Fruit fly (Drosophila melanogaster): ENCODE data around the gene Qtzl.

The Qtzl gene

DNA sequence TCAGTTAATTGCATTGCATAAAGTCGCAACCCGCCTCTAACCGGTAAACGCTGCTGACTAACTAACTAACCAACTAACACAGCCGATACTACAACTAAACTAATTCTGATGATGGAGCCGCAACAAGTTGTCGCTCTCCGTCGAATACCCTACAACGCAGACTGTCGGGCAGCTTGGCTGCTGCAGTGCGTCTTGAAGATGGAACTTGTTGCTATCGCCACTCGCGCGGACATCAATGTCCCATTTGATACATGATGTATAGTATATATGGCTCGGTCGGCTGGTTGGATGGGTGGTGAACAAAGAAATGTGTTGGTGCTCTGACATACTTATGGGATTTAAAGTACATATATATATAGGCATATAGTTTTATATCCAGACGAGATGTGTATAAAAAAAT lies 30.0 kb downstream of the Qtzl start (continued):
- TF ChIP-seq lola (GFP tag; optimal IDR thresholded peaks at IDR 0.05) (no peak), CG31224 (GFP tag; IDR thresholded peaks at IDR 0.05) (0 out of 2 replicates have a peak, but pooled peaks have one; percentile 10), CG7839 (tag; optimal IDR thresholded peaks at IDR 0.05) (peak; percentile 20), CG11504 (tag; optimal IDR thresholded peaks at IDR 0.05) (peak; percentile 54), lilli (GFP tag; optimal IDR thresholded peaks at IDR 0.05) (no peak), mirr (GFP tag; optimal IDR thresholded peaks at IDR 0.05) (peak; percentile 10), sna (GFP tag; IDR thresholded peaks at IDR 0.05; ENCODE audit: partially characterized antibody) (no peak), dati (GFP tag; IDR thresholded peaks at IDR 0.05) (no peak), zen2 (GFP tag; IDR thresholded peaks at IDR 0.05; ENCODE audit: partially characterized antibody) (no peak), en (GFP tag; optimal IDR thresholded peaks at IDR 0.05) (no peak), grau (tag; optimal IDR thresholded peaks at IDR 0.05) (peak; percentile 22), CG9932 (GFP tag; IDR thresholded peaks at IDR 0.05) (peak; percentile 33; the same call in 1 of the 2 replicates), prd (optimal IDR thresholded peaks at IDR 0.05) (no peak), prd (GFP tag; IDR thresholded peaks at IDR 0.05) (no peak; the same call in 2 of the 3 replicates), Side (GFP tag; optimal IDR thresholded peaks at IDR 0.05) (no peak)

DNA sequence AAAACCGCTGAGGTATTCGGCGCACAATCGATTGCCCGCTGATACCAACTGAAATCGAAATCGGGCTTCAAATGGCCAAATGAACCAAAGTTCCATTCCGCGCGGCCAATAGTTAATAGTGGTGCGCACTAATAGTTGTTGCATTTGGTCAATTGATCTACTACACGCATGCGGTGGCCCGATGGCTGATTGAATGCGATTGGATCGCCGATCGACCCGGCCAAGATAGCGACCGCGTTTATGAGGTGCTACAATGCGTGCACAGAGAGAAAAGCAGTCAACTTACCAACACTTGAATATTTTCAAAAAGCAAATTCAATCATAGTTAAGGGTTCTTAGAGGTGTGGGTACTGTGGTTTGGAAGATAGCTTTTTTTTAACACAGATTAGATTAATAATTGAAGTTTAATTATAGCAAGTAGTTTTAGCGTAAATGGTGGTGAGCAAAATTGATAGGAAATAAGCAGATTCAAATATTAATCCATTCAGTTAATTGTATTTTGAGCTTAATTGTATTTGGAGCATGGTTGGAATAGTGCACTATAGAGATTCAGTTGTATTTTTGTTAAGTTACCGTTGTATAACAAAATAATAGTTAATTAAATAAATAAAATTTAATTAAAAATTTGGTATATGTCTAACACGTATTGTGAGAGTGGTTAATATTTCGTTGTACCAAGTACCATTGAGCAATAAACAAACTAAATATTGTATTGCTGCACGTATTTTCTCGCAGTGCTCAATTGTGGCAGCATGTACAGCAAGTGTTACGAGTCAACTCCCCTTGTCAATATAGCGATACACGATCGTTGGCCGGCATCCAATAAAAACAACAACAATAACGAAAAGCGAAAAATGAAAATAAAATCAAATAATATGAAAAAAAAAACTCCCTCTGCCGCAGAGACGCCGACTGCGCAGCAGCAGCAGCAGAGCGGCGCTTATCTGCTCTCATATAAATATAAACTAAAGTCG lies 31.2 kb downstream of the Qtzl start:
- TF ChIP-seq CG34224 (GFP tag; IDR thresholded peaks at IDR 0.05; ENCODE audit: partially characterized antibody) (no peak), CG17912 (GFP tag; optimal IDR thresholded peaks at IDR 0.05) (no peak), caup (GFP tag; optimal IDR thresholded peaks at IDR 0.05; ENCODE audit: severe bottlenecking) (no peak), CG11723 (GFP tag; optimal IDR thresholded peaks at IDR 0.05) (peak; percentile 19), CG5245 (GFP tag; optimal IDR thresholded peaks at IDR 0.05) (peak; percentile 30), psq (GFP tag; optimal IDR thresholded peaks at IDR 0.05) (no peak), z (GFP tag; IDR thresholded peaks at IDR 0.05) (no peak), ERR (GFP tag; optimal IDR thresholded peaks at IDR 0.05) (no peak), CG31441 (GFP tag; IDR thresholded peaks at IDR 0.05) (peak; percentile 67), ranshi (GFP tag; IDR thresholded peaks at IDR 0.05) (peak; percentile 46; the same call in 1 of the 2 replicates), Abd-B (GFP tag; optimal IDR thresholded peaks at IDR 0.05) (peak; percentile 29), Meics (GFP tag; optimal IDR thresholded peaks at IDR 0.05) (peak; percentile 68), ham (GFP tag; IDR thresholded peaks at IDR 0.05) (no peak), CG15011 (GFP tag; optimal IDR thresholded peaks at IDR 0.05) (no peak), CG14667 (GFP tag; IDR thresholded peaks at IDR 0.05) (peak; percentile 26), chm (GFP tag; IDR thresholded peaks at IDR 0.05) (0 out of 2 replicates have a peak, but pooled peaks have one; percentile 40), CG12299 (tag; optimal IDR thresholded peaks at IDR 0.05) (no peak), CG2678 (tag; optimal IDR thresholded peaks at IDR 0.05) (peak; percentile 71), dpn (GFP tag; optimal IDR thresholded peaks at IDR 0.05) (peak in 1 of 2 experiments; percentile 40), ato (GFP tag; IDR thresholded peaks at IDR 0.05; ENCODE audit: partially characterized antibody) (no peak), tio (GFP tag; optimal IDR thresholded peaks at IDR 0.05) (peak; percentile 69), usp (GFP tag; optimal IDR thresholded peaks at IDR 0.05) (no peak), Xbp1 (GFP tag; optimal IDR thresholded peaks at IDR 0.05) (peak; percentile 61), Drgx (GFP tag; IDR thresholded peaks at IDR 0.05) (peak; percentile 75), CG6765 (GFP tag; optimal IDR thresholded peaks at IDR 0.05) (peak; percentile 0), CG32772 (GFP tag; IDR thresholded peaks at IDR 0.05) (peak; percentile 27), CG7372 (GFP tag; IDR thresholded peaks at IDR 0.05) (no peak), al (GFP tag; IDR thresholded peaks at IDR 0.05) (no peak), Six4 (GFP tag; optimal IDR thresholded peaks at IDR 0.05) (peak; percentile 44), CG18619 (GFP tag; optimal IDR thresholded peaks at IDR 0.05) (peak; percentile 79), Bgb (GFP tag; IDR thresholded peaks at IDR 0.05; ENCODE audit: partially characterized antibody) (0 out of 2 replicates have a peak, but pooled peaks have one; percentile 35), luna (GFP tag; optimal IDR thresholded peaks at IDR 0.05) (no peak), CG4404 (GFP tag; IDR thresholded peaks at IDR 0.05) (no peak)

Measured in whole organism, embryonic.